Worm (Caenorhabditis elegans): ENCODE measurements around the gene clhm-1.

- no peak for TF ChIP-seq nhr-11 (tag; optimal IDR thresholded peaks at IDR 0.05)
- TF ChIP-seq eor-1 (tag; optimal IDR thresholded peaks at IDR 0.05): no peak
- TF ChIP-seq ceh-82 (tag; optimal IDR thresholded peaks at IDR 0.05): no peak
- TF ChIP-seq ZK546.5 (tag; optimal IDR thresholded peaks at IDR 0.05): no peak
- TF ChIP-seq elt-3 (tag; optimal IDR thresholded peaks at IDR 0.05): peak; percentile 52 to 69 (median 56)
- TF ChIP-seq jun-1 (tag; optimal IDR thresholded peaks at IDR 0.05): peak; percentile 51
- TF ChIP-seq snpc-4 (tag; optimal IDR thresholded peaks at IDR 0.05): peak; percentile 7
- TF ChIP-seq fos-1 (tag; optimal IDR thresholded peaks at IDR 0.05): no peak
- TF ChIP-seq egl-27 (tag; optimal IDR thresholded peaks at IDR 0.05): peak; percentile 94
Measured at ce11 chrII:6849308-6849707, 21.5 kb downstream of the clhm-1 start.

All from whole organism, L3 larva.